Fruit fly (Drosophila melanogaster) whole organism, embryonic: ENCODE data around the gene CG31800.

Experiments
- Antp ChIP-seq: fragments of 200-800 bp; sonication (Bioruptor generic); optimal IDR thresholded peaks from 3 replicates; lab custom pipeline; 2016; ENCODE audit warnings: missing biosample characterization, missing genetic modification characterization
- Asciz ChIP-seq: fragments of 200-800 bp; sonication (Bioruptor generic); optimal IDR thresholded peaks from 2 replicates; lab custom pipeline; 2017; ENCODE audit warnings: missing biosample characterization, mild to moderate bottlenecking, missing genetic modification characterization, missing genetic modification reagents
- CG11560 ChIP-seq: fragments of 200-800 bp; sonication (Bioruptor generic); IDR thresholded peaks from 3 replicates; pipeline ENCODE4 v1.3.6; 2022; ENCODE audit warnings: missing biosample characterization, missing genetic modification characterization
- CG14860 ChIP-seq: fragments of 200-800 bp; sonication (Bioruptor generic); IDR thresholded peaks from 3 replicates; pipeline ENCODE4 v1.3.6; 2022; ENCODE audit warnings: missing biosample characterization, missing genetic modification characterization; ENCODE audit not compliant: partially characterized antibody
- CG1529 ChIP-seq: fragments of 200-800 bp; sonication (Bioruptor generic); optimal IDR thresholded peaks from 3 replicates; lab custom pipeline; 2018; ENCODE audit warnings: missing biosample characterization, missing genetic modification characterization
- CG17568 ChIP-seq: fragments of 200-800 bp; sonication (Bioruptor generic); optimal IDR thresholded peaks from 2 replicates; lab custom pipeline; 2018; ENCODE audit warnings: missing biosample characterization, mild to moderate bottlenecking, missing genetic modification characterization, moderate library complexity
- CG2120 ChIP-seq: fragments of 200-800 bp; sonication (Bioruptor generic); optimal IDR thresholded peaks from 3 replicates; lab custom pipeline; 2016; ENCODE audit warnings: missing biosample characterization, missing genetic modification characterization
- CG34376 ChIP-seq: fragments of 200-800 bp; sonication (Bioruptor generic); optimal IDR thresholded peaks from 2 replicates; lab custom pipeline; 2018; ENCODE audit warnings: missing biosample characterization, mild to moderate bottlenecking, missing genetic modification characterization
- CG6654 ChIP-seq: fragments of 200-800 bp; sonication (Bioruptor generic); optimal IDR thresholded peaks from 2 replicates; lab custom pipeline; 2017; ENCODE audit warnings: missing biosample characterization, mild to moderate bottlenecking, missing genetic modification characterization
- CG7745 ChIP-seq: fragments of 200-800 bp; sonication (Bioruptor generic); optimal IDR thresholded peaks from 2 replicates; lab custom pipeline; 2018; ENCODE audit warnings: missing biosample characterization, mild to moderate bottlenecking, missing genetic modification characterization, moderate library complexity
- CG7786 ChIP-seq: fragments of 200-800 bp; sonication (Bioruptor generic); optimal IDR thresholded peaks from 2 replicates; lab custom pipeline; 2016; ENCODE audit warnings: missing biosample characterization, missing genetic modification characterization
- CG9215 ChIP-seq: fragments of 200-800 bp; sonication (Bioruptor generic); IDR thresholded peaks from 2 replicates; pipeline ENCODE4 v1.3.6; 2022; ENCODE audit warnings: missing biosample characterization, missing genetic modification characterization
- Chrac-16 ChIP-seq: fragments of 200-800 bp; sonication (Bioruptor generic); optimal IDR thresholded peaks from 3 replicates; lab custom pipeline; 2016; ENCODE audit warnings: missing biosample characterization, missing genetic modification characterization
- D ChIP-seq, 2 experiments: fragments of 200-800 bp in 1 of 2; fragments of >200 bp in 1 of 2; sonication (Bioruptor generic) in 1 of 2; optimal IDR thresholded peaks; 2 replicates in 1 of 2; 3 replicates in 1 of 2; lab custom pipeline; 2017; ENCODE audit warnings: mild to moderate bottlenecking in 1 of 2, missing biosample characterization in 1 of 2, missing genetic modification characterization in 1 of 2, missing genetic modification reagents in 1 of 2
- D19A ChIP-seq: fragments of 200-800 bp; optimal IDR thresholded peaks from 3 replicates; lab custom pipeline; 2019; ENCODE audit warnings: missing biosample characterization, mild to moderate bottlenecking, missing genetic modification characterization, moderate library complexity
- Doc3 ChIP-seq: fragments of 200-800 bp; sonication (Bioruptor generic); IDR thresholded peaks from 3 replicates; pipeline ENCODE4 v1.3.6; 2022; ENCODE audit warnings: missing biosample characterization, missing genetic modification characterization; ENCODE audit not compliant: partially characterized antibody
- ERR ChIP-seq: fragments of 200-800 bp; sonication (Bioruptor generic); optimal IDR thresholded peaks from 2 replicates; lab custom pipeline; 2016; ENCODE audit warnings: missing biosample characterization, missing genetic modification characterization
- Hr51 ChIP-seq, 2 experiments: fragments of 200-800 bp; sonication (Bioruptor generic); optimal IDR thresholded peaks; 2 replicates in 1 of 2; 3 replicates in 1 of 2; lab custom pipeline; 2016 to 2018; ENCODE audit warnings: missing biosample characterization in 2 of 2, missing genetic modification characterization in 2 of 2, mild to moderate bottlenecking in 1 of 2, moderate library complexity in 1 of 2
- Mrtf ChIP-seq: fragments of 200-800 bp; sonication (Bioruptor generic); IDR thresholded peaks from 3 replicates; pipeline ENCODE4 v1.3.6; 2022; ENCODE audit warnings: missing biosample characterization, missing genetic modification characterization
- Nf-YC ChIP-seq: fragments of 200-800 bp; optimal IDR thresholded peaks from 3 replicates; lab custom pipeline; 2019; ENCODE audit warnings: missing biosample characterization, mild to moderate bottlenecking, missing genetic modification characterization, moderate library complexity
- Pdp1 ChIP-seq, 2 experiments: fragments of 200-800 bp; sonication (Bioruptor generic); optimal IDR thresholded peaks; 3 replicates each; lab custom pipeline; 2016; ENCODE audit warnings: missing biosample characterization in 2 of 2, missing genetic modification characterization in 2 of 2, mild to moderate bottlenecking in 1 of 2, moderate library complexity in 1 of 2
- Poxn ChIP-seq: fragments of 200-800 bp; sonication (Bioruptor generic); IDR thresholded peaks from 2 replicates; pipeline ENCODE4 v1.3.6; 2022; ENCODE audit warnings: missing biosample characterization, missing genetic modification characterization
- Ptx1 ChIP-seq: fragments of 200-800 bp; sonication (Bioruptor generic); IDR thresholded peaks from 2 replicates; pipeline ENCODE4 v1.3.6; 2022; ENCODE audit warnings: missing biosample characterization, missing genetic modification characterization
- Rx ChIP-seq: fragments of 200-800 bp; sonication (Bioruptor generic); IDR thresholded peaks from 2 replicates; pipeline ENCODE4 v1.3.6; 2022; ENCODE audit warnings: missing biosample characterization, missing genetic modification characterization
- YL-1 ChIP-seq: fragments of 200-800 bp; sonication (Bioruptor generic); optimal IDR thresholded peaks from 3 replicates; lab custom pipeline; 2017; ENCODE audit warnings: missing biosample characterization, mild to moderate bottlenecking, missing genetic modification characterization
- ara ChIP-seq: fragments of 200-800 bp; sonication (Bioruptor generic); IDR thresholded peaks from 2 replicates; pipeline ENCODE4 v1.3.6; 2022; ENCODE audit warnings: missing biosample characterization, missing genetic modification characterization
- cg ChIP-seq: fragments of 200-800 bp; sonication (Bioruptor generic); optimal IDR thresholded peaks from 3 replicates; lab custom pipeline; 2019; ENCODE audit warnings: missing biosample characterization, mild to moderate bottlenecking, missing genetic modification characterization, moderate library complexity
- chif ChIP-seq, 2 experiments: fragments of 200-800 bp; sonication (Bioruptor generic); optimal IDR thresholded peaks; 3 replicates each; lab custom pipeline; 2016; ENCODE audit warnings: missing biosample characterization in 2 of 2, missing genetic modification characterization in 2 of 2
- esg ChIP-seq: fragments of 200-800 bp; sonication (Bioruptor generic); conservative IDR thresholded peaks from 2 replicates; pipeline ENCODE4 v1.3.6; 2022; ENCODE audit warnings: missing biosample characterization, missing genetic modification characterization
- exex ChIP-seq: fragments of 200-800 bp; sonication (Bioruptor generic); optimal IDR thresholded peaks from 4 replicates; lab custom pipeline; 2018; ENCODE audit warnings: missing biosample characterization, mild to moderate bottlenecking, missing genetic modification characterization, moderate library complexity
- fd64A ChIP-seq: fragments of 200-800 bp; sonication (Bioruptor generic); optimal IDR thresholded peaks from 3 replicates; lab custom pipeline; 2018; ENCODE audit warnings: missing biosample characterization, mild to moderate bottlenecking, missing genetic modification characterization
- gcm ChIP-seq: fragments of 200-800 bp; sonication (Bioruptor generic); optimal IDR thresholded peaks from 2 replicates; lab custom pipeline; 2019; ENCODE audit warnings: missing biosample characterization, mild to moderate bottlenecking, missing genetic modification characterization, moderate library complexity
- hbn ChIP-seq: fragments of 200-800 bp; sonication (Bioruptor generic); IDR thresholded peaks from 2 replicates; pipeline ENCODE4 v1.3.6; 2022; ENCODE audit warnings: missing biosample characterization, missing genetic modification characterization; ENCODE audit not compliant: partially characterized antibody
- hkb ChIP-seq, 2 experiments: fragments of 200-800 bp in 1 of 2; fragments of >200 bp in 1 of 2; sonication (Bioruptor generic) in 1 of 2; IDR thresholded peaks in 1 of 2; optimal IDR thresholded peaks in 1 of 2; 2 replicates each; pipeline versions ENCODE4 v1.3.6 to Lab custom; 2017 to 2022; ENCODE audit warnings: missing biosample characterization in 1 of 2, missing genetic modification characterization in 1 of 2
- kah ChIP-seq: fragments of 200-800 bp; sonication (Bioruptor generic); optimal IDR thresholded peaks from 2 replicates; lab custom pipeline; 2018; ENCODE audit warnings: missing biosample characterization, mild to moderate bottlenecking, missing genetic modification characterization
- mam ChIP-seq: fragments of 200-800 bp; sonication (Bioruptor generic); optimal IDR thresholded peaks from 3 replicates; lab custom pipeline; 2016; ENCODE audit warnings: missing biosample characterization, missing genetic modification characterization
- nmo ChIP-seq: fragments of 200-800 bp; sonication (Bioruptor generic); optimal IDR thresholded peaks from 2 replicates; lab custom pipeline; 2018; ENCODE audit warnings: missing biosample characterization, mild to moderate bottlenecking, missing genetic modification characterization, moderate library complexity
- repo ChIP-seq: fragments of 200-800 bp; sonication (Bioruptor generic); optimal IDR thresholded peaks from 2 replicates; lab custom pipeline; 2016; ENCODE audit warnings: missing biosample characterization, missing genetic modification characterization
- ssp ChIP-seq: fragments of 200-800 bp; sonication (Bioruptor generic); IDR thresholded peaks from 2 replicates; pipeline ENCODE4 v1.3.6; 2022; ENCODE audit warnings: missing biosample characterization, missing genetic modification characterization
- ttk ChIP-seq: fragments of 200-800 bp; sonication (Bioruptor generic); IDR thresholded peaks from 2 replicates; pipeline ENCODE4 v2.1.2; 2022; ENCODE audit warnings: missing biosample characterization, missing genetic modification characterization
- usp ChIP-seq: fragments of >200 bp; optimal IDR thresholded peaks from 2 replicates; lab custom pipeline; 2017; ENCODE audit warnings: missing biosample characterization, missing genetic modification characterization
- z ChIP-seq: fragments of 200-800 bp; sonication (Bioruptor generic); IDR thresholded peaks from 3 replicates; pipeline ENCODE4 v1.3.6; 2022; ENCODE audit warnings: missing biosample characterization, missing genetic modification characterization
- zen ChIP-seq: fragments of 200-800 bp; sonication (Bioruptor generic); optimal IDR thresholded peaks from 3 replicates; lab custom pipeline; 2018; ENCODE audit warnings: missing biosample characterization, mild to moderate bottlenecking, missing genetic modification characterization, moderate library complexity

Gene CG31800

dm6 chr2L:19023972-19024743 lies 10.2 kb downstream of the CG31800 start (continued):
- TF ChIP-seq z (no peak), YL-1 (GFP tag; lab: Kevin White, UChicago) (peak; percentile 5), usp (GFP tag; lab: Kevin White, UChicago) (no peak), CG1529 (GFP tag; lab: Kevin White, UChicago) (peak; percentile 30), ttk (peak; percentile 49; the same call in 1 of the 2 replicates), ssp (GFP tag; lab: Robert Waterston, UW) (no peak), CG17568 (GFP tag; lab: Kevin White, UChicago) (no peak), Doc3 (GFP tag; lab: Robert Waterston, UW) (no peak), CG14860 (GFP tag; lab: Robert Waterston, UW) (no peak), CG6654 (GFP tag; lab: Kevin White, UChicago) (peak; percentile 23), Nf-YC (tag; lab: Kevin White, UChicago) (peak; percentile 66), kah (GFP tag; lab: Kevin White, UChicago) (peak; percentile 47), CG2120 (peak; percentile 75), chif (GFP tag; optimal IDR thresholded peaks at IDR 0.05; lab: Kevin White, UChicago) (no peak), Ptx1 (GFP tag; lab: Robert Waterston, UW) (peak; percentile 68), exex (tag; lab: Kevin White, UChicago) (peak; percentile 15), Chrac-16 (peak; percentile 22), repo (no peak), CG11560 (no peak), CG7745 (no peak), ara (GFP tag; lab: Robert Waterston, UW) (0 out of 2 replicates have a peak, but pooled peaks have one; percentile 14), Mrtf (GFP tag; lab: Robert Waterston, UW) (no peak), ERR (GFP tag; lab: Kevin White, UChicago) (no peak), Poxn (GFP tag; lab: Robert Waterston, UW) (no peak)
- TF ChIP-seq, all 482 proteins: peak for 229

DNA sequence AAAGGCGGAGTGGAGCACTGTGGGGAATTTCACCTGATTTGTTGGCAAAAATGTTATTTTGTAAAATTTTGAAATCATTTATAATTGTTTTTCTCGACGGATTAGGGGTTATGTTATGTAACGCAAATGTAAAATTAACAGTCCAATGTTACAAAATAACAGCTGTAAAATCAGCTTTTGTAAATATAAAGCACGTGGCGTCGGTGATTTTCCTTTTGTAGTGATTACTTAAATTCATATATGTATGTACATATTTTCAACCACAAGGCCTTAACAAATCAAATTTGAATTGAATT lies 12.2 kb downstream of the CG31800 start, which contains the start of gene CG15172:
TSS of gene CG15172 (plus strand) at position 197 of the 296 bp plus-strand sequence.
- TF ChIP-seq Pdp1 (GFP tag; optimal IDR thresholded peaks at IDR 0.05; lab: Kevin White, UChicago) (peak in 1 of 2 experiments; percentile 78), CG7786 (GFP tag; lab: Kevin White, UChicago) (no peak)

- TF ChIP-seq CG2120, result peak; percentile 76
- TF ChIP-seq CG9215 (GFP tag; lab: Robert Waterston, UW), result peak; percentile 49; the same call in 1 of the 2 replicates
- TF ChIP-seq Asciz, result peak; percentile 72
- peak; percentile 87 for TF ChIP-seq nmo (GFP tag; lab: Kevin White, UChicago)
- peak; percentile 4 for TF ChIP-seq zen (tag; lab: Kevin White, UChicago)
- TF ChIP-seq gcm (GFP tag; lab: Kevin White, UChicago), result peak; percentile 72
- TF ChIP-seq hkb (optimal IDR thresholded peaks at IDR 0.05; lab: Kevin White, UChicago), result no peak
- TF ChIP-seq hkb (GFP tag; IDR thresholded peaks at IDR 0.05; lab: Robert Waterston, UW), result peak; percentile 70
- peak; percentile 40 for TF ChIP-seq fd64A (GFP tag; lab: Kevin White, UChicago)
- TF ChIP-seq cg (GFP tag; lab: Kevin White, UChicago), result peak; percentile 31
- peak; percentile 42 for TF ChIP-seq Antp (GFP tag; lab: Kevin White, UChicago)
- TF ChIP-seq mam (GFP tag; lab: Kevin White, UChicago), result peak; percentile 20
- TF ChIP-seq Nf-YC (tag; lab: Kevin White, UChicago), result peak; percentile 71
- peak; percentile 80 for TF ChIP-seq CG34376 (GFP tag; lab: Kevin White, UChicago)
- no peak for TF ChIP-seq D (optimal IDR thresholded peaks at IDR 0.05; lab: Kevin White, UChicago)
- TF ChIP-seq D (GFP tag; optimal IDR thresholded peaks at IDR 0.05; lab: Kevin White, UChicago), result peak; percentile 68
- no peak for TF ChIP-seq Rx (GFP tag; lab: Robert Waterston, UW)
- TF ChIP-seq Hr51 (GFP tag; optimal IDR thresholded peaks at IDR 0.05; lab: Kevin White, UChicago), result peak; percentile 12 to 89
- peak; percentile 74 for TF ChIP-seq esg (GFP tag; lab: Robert Waterston, UW)
- peak; percentile 82 for TF ChIP-seq D19A
- no peak for TF ChIP-seq hbn
These were observed 12.8 kb downstream of the CG31800 start for dm6 chr2L:19021278-19022220.
